Worm (Caenorhabditis elegans): ENCODE data around the gene act-3.

Gene act-3

ce11 chrV:11098599-11098998 lies 24.3 kb upstream of the act-3 start, which contains the start of gene cdkl-1:
cdkl-1 (plus strand) TSS chrV:11098899.
- TF ChIP-seq T22C8.4 (GFP tag; IDR thresholded peaks at IDR 0.05) (no peak), cog-1 (tag; optimal IDR thresholded peaks at IDR 0.05) (no peak), med-1 (GFP tag; optimal IDR thresholded peaks at IDR 0.05; ENCODE audit: insufficient read depth) (no peak), ref-1 (GFP tag; conservative IDR thresholded peaks at IDR 0.05) (no peak), flt-1 (GFP tag; IDR thresholded peaks at IDR 0.05) (no peak), tab-1 (GFP tag; IDR thresholded peaks at IDR 0.05) (no peak), ztf-29 (GFP tag; IDR thresholded peaks at IDR 0.05) (no peak), ztf-23 (GFP tag; IDR thresholded peaks at IDR 0.05) (no peak)

DNA sequence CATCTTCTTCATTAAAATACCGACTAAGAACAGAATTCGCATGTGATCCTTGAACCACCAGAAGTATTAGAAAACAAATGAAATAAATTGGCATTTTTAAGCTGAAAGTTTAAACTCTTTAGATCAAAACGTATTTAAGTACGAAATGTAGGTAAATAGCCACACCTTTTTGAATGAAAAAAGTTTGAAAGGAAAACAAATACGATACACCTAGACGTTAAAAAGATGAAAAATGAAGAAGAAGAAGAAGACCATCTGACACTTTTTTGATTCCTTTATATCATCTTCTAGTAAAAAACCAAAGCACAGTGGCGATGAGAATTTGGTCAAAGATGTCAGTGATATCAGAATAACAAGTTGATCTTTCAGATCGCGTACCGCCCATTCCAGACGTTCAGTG lies 21.6 kb upstream of the act-3 start, which contains the start of gene Y42A5A.3:
Y42A5A.3 (minus strand) TSS at position 101 of the 400 bp plus-strand sequence.
- TF ChIP-seq ztf-23 (GFP tag; IDR thresholded peaks at IDR 0.05) (no peak), klf-2 (GFP tag; conservative IDR thresholded peaks at IDR 0.05) (no peak), ref-1 (GFP tag; conservative IDR thresholded peaks at IDR 0.05) (no peak), T22C8.4 (GFP tag; IDR thresholded peaks at IDR 0.05) (no peak), ztf-29 (GFP tag; IDR thresholded peaks at IDR 0.05) (no peak), cog-1 (tag; optimal IDR thresholded peaks at IDR 0.05) (no peak), tab-1 (GFP tag; IDR thresholded peaks at IDR 0.05) (no peak), flt-1 (GFP tag; IDR thresholded peaks at IDR 0.05) (no peak), med-1 (GFP tag; optimal IDR thresholded peaks at IDR 0.05; ENCODE audit: insufficient read depth) (no peak)

- no peak for TF ChIP-seq cog-1 (tag; optimal IDR thresholded peaks at IDR 0.05)
- TF ChIP-seq ztf-23 (GFP tag; IDR thresholded peaks at IDR 0.05) = no peak
- TF ChIP-seq klf-2 (GFP tag; conservative IDR thresholded peaks at IDR 0.05) = no peak
- no peak for TF ChIP-seq T22C8.4 (GFP tag; IDR thresholded peaks at IDR 0.05)
- TF ChIP-seq ref-1 (GFP tag; conservative IDR thresholded peaks at IDR 0.05) = no peak
- TF ChIP-seq tab-1 (GFP tag; IDR thresholded peaks at IDR 0.05) = no peak
- no peak for TF ChIP-seq flt-1 (GFP tag; IDR thresholded peaks at IDR 0.05)
- no peak for TF ChIP-seq med-1 (GFP tag; optimal IDR thresholded peaks at IDR 0.05; ENCODE audit: insufficient read depth)
- no peak for TF ChIP-seq ztf-29 (GFP tag; IDR thresholded peaks at IDR 0.05)
Observed at ce11 chrV:11094698-11095097, 20.4 kb upstream of the act-3 start.

DNA sequence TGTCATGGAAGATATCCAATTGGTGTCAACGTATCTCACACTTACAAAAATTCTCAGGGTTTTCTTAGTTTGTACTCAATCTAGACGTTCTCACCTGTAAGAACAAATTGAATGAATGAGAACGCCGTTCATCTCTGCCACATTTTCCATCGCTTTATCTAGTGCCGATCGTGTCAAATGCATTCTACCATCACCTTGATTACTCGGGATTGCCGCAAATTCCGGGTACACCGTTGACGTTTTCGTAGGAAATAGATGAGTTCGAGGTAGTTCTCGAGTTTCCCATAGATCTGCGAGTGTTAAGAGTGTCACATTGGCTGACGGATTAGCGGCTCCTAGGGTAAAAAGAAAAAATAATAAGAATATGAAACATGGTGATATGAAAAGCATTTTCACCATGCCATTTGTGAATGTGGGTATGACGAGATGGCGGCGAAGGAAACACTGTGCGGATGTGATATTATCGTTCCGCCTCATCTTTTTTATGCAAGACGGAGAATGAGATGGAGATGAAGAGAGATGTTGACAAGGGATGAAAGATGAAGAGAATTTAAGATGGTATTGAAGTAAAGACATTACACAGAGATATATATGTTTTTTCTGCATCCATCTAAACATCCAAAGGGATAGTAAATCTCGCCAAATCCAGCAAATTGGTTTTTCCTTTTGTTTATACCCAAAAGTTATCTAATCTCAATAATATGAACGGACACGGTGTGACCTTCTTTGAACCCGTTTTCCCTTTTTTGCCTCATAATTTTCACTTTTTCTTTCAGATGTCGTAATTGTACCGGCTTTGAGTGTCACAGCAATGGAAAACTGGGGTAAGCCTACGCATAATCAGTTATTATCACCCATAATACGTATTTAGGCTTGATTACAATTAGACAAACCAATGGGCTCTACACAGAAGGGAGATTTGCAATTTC lies 19.1 kb upstream of the act-3 start, which contains the start of gene lact-8:
lact-8 (minus strand) TSS at position 445 of the 929 bp plus-strand sequence.
- no peak for TF ChIP-seq tab-1 (GFP tag; IDR thresholded peaks at IDR 0.05)
- no peak for TF ChIP-seq ztf-23 (GFP tag; IDR thresholded peaks at IDR 0.05)
- TF ChIP-seq med-1 (GFP tag; optimal IDR thresholded peaks at IDR 0.05; ENCODE audit: insufficient read depth) = no peak
- TF ChIP-seq flt-1 (GFP tag; IDR thresholded peaks at IDR 0.05) = no peak
- no peak for TF ChIP-seq ref-1 (GFP tag; conservative IDR thresholded peaks at IDR 0.05)
- TF ChIP-seq T22C8.4 (GFP tag; IDR thresholded peaks at IDR 0.05) = no peak
- TF ChIP-seq ztf-29 (GFP tag; IDR thresholded peaks at IDR 0.05) = no peak
- TF ChIP-seq klf-2 (GFP tag; conservative IDR thresholded peaks at IDR 0.05) = no peak
- no peak for TF ChIP-seq cog-1 (tag; optimal IDR thresholded peaks at IDR 0.05)

- TF ChIP-seq flt-1 (GFP tag; IDR thresholded peaks at IDR 0.05) (no peak), cog-1 (tag; optimal IDR thresholded peaks at IDR 0.05) (no peak), tab-1 (GFP tag; IDR thresholded peaks at IDR 0.05) (no peak), ztf-23 (GFP tag; IDR thresholded peaks at IDR 0.05) (no peak), med-1 (GFP tag; optimal IDR thresholded peaks at IDR 0.05; ENCODE audit: insufficient read depth) (no peak), ztf-29 (GFP tag; IDR thresholded peaks at IDR 0.05) (no peak), klf-2 (GFP tag; conservative IDR thresholded peaks at IDR 0.05) (no peak)
Observed at ce11 chrV:11087519-11087998, 13.3 kb upstream of the act-3 start, which contains the start of gene Y42A5A.1. Y42A5A.1 (plus strand) TSS chrV:11087948.

- TF ChIP-seq cog-1 (tag; optimal IDR thresholded peaks at IDR 0.05) (no peak), klf-2 (GFP tag; conservative IDR thresholded peaks at IDR 0.05) (no peak), ref-1 (GFP tag; conservative IDR thresholded peaks at IDR 0.05) (no peak), T22C8.4 (GFP tag; IDR thresholded peaks at IDR 0.05) (no peak), tab-1 (GFP tag; IDR thresholded peaks at IDR 0.05) (no peak), med-1 (GFP tag; optimal IDR thresholded peaks at IDR 0.05; ENCODE audit: insufficient read depth) (no peak), flt-1 (GFP tag; IDR thresholded peaks at IDR 0.05) (no peak), ztf-23 (GFP tag; IDR thresholded peaks at IDR 0.05) (no peak), ztf-29 (GFP tag; IDR thresholded peaks at IDR 0.05) (no peak)
Observed at ce11 chrV:11087119-11087518, 12.8 kb upstream of the act-3 start.

DNA sequence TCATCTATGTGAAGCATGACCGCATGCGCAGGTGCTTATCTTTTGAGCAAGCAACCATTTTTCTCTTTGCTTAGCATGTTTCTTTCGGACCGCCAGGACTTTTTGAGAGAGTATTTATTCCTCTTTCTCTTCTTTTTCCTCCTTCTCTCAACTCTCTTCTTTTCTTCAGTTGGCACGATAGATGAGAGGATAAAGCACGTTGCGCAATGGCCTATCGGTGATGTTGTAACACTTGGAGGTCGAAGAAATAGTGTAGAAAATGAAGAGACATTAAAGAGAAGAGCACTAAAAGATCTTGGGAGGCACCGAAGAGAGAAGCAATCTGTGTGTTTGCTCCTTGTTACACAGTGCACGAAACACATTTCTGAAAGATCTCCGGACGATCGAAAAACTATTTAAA lies 9.4 kb upstream of the act-3 start:
- TF ChIP-seq klf-2 (GFP tag; conservative IDR thresholded peaks at IDR 0.05) (no peak), cog-1 (tag; optimal IDR thresholded peaks at IDR 0.05) (peak; percentile 77)

DNA sequence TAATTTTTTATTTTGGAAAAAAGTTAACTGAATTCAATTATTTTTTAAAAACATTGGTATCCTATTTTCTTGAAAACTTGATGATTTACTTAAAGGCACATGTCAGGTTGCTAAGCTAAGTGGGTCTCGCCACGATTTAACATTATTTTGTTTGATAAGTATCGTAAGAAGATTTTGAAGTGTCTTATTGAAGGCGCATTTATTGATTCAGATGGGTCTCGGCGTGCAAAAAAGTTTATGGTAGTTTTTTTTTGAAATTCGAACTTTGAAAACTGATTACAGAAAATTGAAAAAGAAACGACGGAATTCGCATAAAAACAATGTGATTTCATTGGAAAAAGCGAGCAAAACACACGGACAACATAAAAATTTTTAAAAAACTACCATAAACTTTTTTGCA lies 8.7 kb upstream of the act-3 start:
- TF ChIP-seq med-1 (GFP tag; optimal IDR thresholded peaks at IDR 0.05; ENCODE audit: insufficient read depth) (no peak), tab-1 (GFP tag; IDR thresholded peaks at IDR 0.05) (no peak), ztf-29 (GFP tag; IDR thresholded peaks at IDR 0.05) (no peak), cog-1 (tag; optimal IDR thresholded peaks at IDR 0.05) (no peak), klf-2 (GFP tag; conservative IDR thresholded peaks at IDR 0.05) (no peak), ztf-23 (GFP tag; IDR thresholded peaks at IDR 0.05) (no peak), ref-1 (GFP tag; conservative IDR thresholded peaks at IDR 0.05) (no peak), flt-1 (GFP tag; IDR thresholded peaks at IDR 0.05) (no peak), T22C8.4 (GFP tag; IDR thresholded peaks at IDR 0.05) (no peak)

ce11 chrV:11082475-11082874 lies 8.2 kb upstream of the act-3 start:
- peak; percentile 23 for TF ChIP-seq cog-1 (tag; optimal IDR thresholded peaks at IDR 0.05)
- no peak for TF ChIP-seq ref-1 (GFP tag; conservative IDR thresholded peaks at IDR 0.05)
